Worm (Caenorhabditis elegans) whole organism, mixed stage, embryonic: ENCODE measurements around the gene C10C5.7.

Experiments
- cnd-1 ChIP-seq: fragments of 200-800 bp; sonication (Bioruptor generic); optimal IDR thresholded peaks from 2 replicates; lab custom pipeline; 2018; ENCODE audit warnings: mild to moderate bottlenecking, missing genetic modification characterization, missing compliant biosample characterization
- elt-1 ChIP-seq: sonication (generic microtip); optimal IDR thresholded peaks from 2 replicates; lab custom pipeline; 2017; ENCODE audit warnings: missing genetic modification characterization, mild to moderate bottlenecking, missing compliant biosample characterization, antibody characterized with exemption, moderate library complexity, borderline replicate concordance; ENCODE audit not compliant: insufficient read depth
- lsy-2 ChIP-seq: fragments of 150-350 bp; optimal IDR thresholded peaks from 2 replicates; lab custom pipeline; 2014; ENCODE audit warnings: missing biosample characterization, missing genetic modification characterization
- mab-5 ChIP-seq: fragments of 150-350 bp; optimal IDR thresholded peaks from 2 replicates; lab custom pipeline; 2014; ENCODE audit warnings: missing biosample characterization, missing genetic modification characterization
- nhr-2 ChIP-seq: fragments of 150-350 bp; optimal IDR thresholded peaks from 2 replicates; lab custom pipeline; 2014; ENCODE audit warnings: missing biosample characterization, missing genetic modification characterization
- nhr-237 ChIP-seq: fragments of 150-350 bp; optimal IDR thresholded peaks from 2 replicates; lab custom pipeline; 2014; ENCODE audit warnings: missing biosample characterization, missing genetic modification characterization
- nhr-28 ChIP-seq: fragments of 150-350 bp; optimal IDR thresholded peaks from 2 replicates; lab custom pipeline; 2014; ENCODE audit warnings: missing biosample characterization, missing genetic modification characterization
- snpc-4 ChIP-seq: fragments of 150-350 bp; optimal IDR thresholded peaks from 2 replicates; lab custom pipeline; 2014; ENCODE audit warnings: missing biosample characterization, missing genetic modification characterization
- sptf-1 ChIP-seq: sonication (generic microtip); optimal IDR thresholded peaks from 2 replicates; lab custom pipeline; 2017; ENCODE audit warnings: mild to moderate bottlenecking, missing genetic modification characterization, moderate library complexity, missing compliant biosample characterization
- tbx-8 ChIP-seq: fragments of 200-800 bp; sonication (Bioruptor generic); optimal IDR thresholded peaks from 2 replicates; lab custom pipeline; 2018; ENCODE audit warnings: mild to moderate bottlenecking, missing genetic modification characterization, moderate library complexity, missing compliant biosample characterization
- unc-39 ChIP-seq: fragments of 150-350 bp; optimal IDR thresholded peaks from 2 replicates; lab custom pipeline; 2014; ENCODE audit warnings: missing biosample characterization, missing genetic modification characterization
- ztf-11 ChIP-seq: fragments of 150-350 bp; optimal IDR thresholded peaks from 2 replicates; lab custom pipeline; 2014; ENCODE audit warnings: missing biosample characterization, missing genetic modification characterization

- TF ChIP-seq snpc-4 (tag; lab: Kevin White, UChicago) (no peak), tbx-8 (no peak), sptf-1 (tag; lab: Kevin White, UChicago) (no peak), nhr-28 (no peak), lsy-2 (no peak), nhr-237 (tag; lab: Kevin White, UChicago) (no peak), cnd-1 (no peak), elt-1 (tag; lab: Kevin White, UChicago) (no peak), mab-5 (tag; lab: Kevin White, UChicago) (no peak), unc-39 (no peak), ztf-11 (tag; lab: Kevin White, UChicago) (no peak), nhr-2 (tag; lab: Kevin White, UChicago) (no peak)
Measured at ce11 chrIV:9367852-9368627, 16.9 kb upstream of the C10C5.7 start.
